Fruit fly (Drosophila melanogaster) whole organism, embryonic: ENCODE results near the gene CG5021.

Experiments
- CG10321 ChIP-seq: fragments of 200-800 bp; sonication (Bioruptor generic); IDR thresholded peaks from 2 replicates; pipeline ENCODE4 v1.3.6; 2022; ENCODE audit warnings: missing biosample characterization, missing genetic modification characterization
- CG10431 ChIP-seq: fragments of 200-800 bp; sonication (Bioruptor generic); optimal IDR thresholded peaks from 3 replicates; lab custom pipeline; 2018; ENCODE audit warnings: missing biosample characterization, mild to moderate bottlenecking, missing genetic modification characterization
- CG11504 ChIP-seq: fragments of 200-800 bp; sonication (Bioruptor generic); optimal IDR thresholded peaks from 3 replicates; lab custom pipeline; 2019; ENCODE audit warnings: missing biosample characterization, mild to moderate bottlenecking, missing genetic modification characterization, moderate library complexity
- CG11696 ChIP-seq: fragments of 200-800 bp; sonication (Bioruptor generic); IDR thresholded peaks from 2 replicates; pipeline ENCODE4 v1.3.6; 2022; ENCODE audit warnings: missing biosample characterization, missing genetic modification characterization
- CG14441 ChIP-seq: fragments of 200-800 bp; sonication (Bioruptor generic); IDR thresholded peaks from 2 replicates; pipeline ENCODE4 v1.3.6; 2022; ENCODE audit warnings: missing biosample characterization, missing genetic modification characterization
- CG15073 ChIP-seq: fragments of 200-800 bp; sonication (Bioruptor generic); optimal IDR thresholded peaks from 2 replicates; lab custom pipeline; 2016; ENCODE audit warnings: missing biosample characterization, missing genetic modification characterization
- CG15696 ChIP-seq: fragments of 200-800 bp; sonication (Bioruptor generic); optimal IDR thresholded peaks from 2 replicates; lab custom pipeline; 2019; ENCODE audit warnings: missing biosample characterization, mild to moderate bottlenecking, missing genetic modification characterization, moderate library complexity
- CG17186 ChIP-seq: fragments of 200-800 bp; sonication (Bioruptor generic); optimal IDR thresholded peaks from 3 replicates; lab custom pipeline; 2017; ENCODE audit warnings: missing biosample characterization, missing genetic modification reagents, missing genetic modification characterization
- CG2199 ChIP-seq: fragments of 200-800 bp; sonication (Bioruptor generic); IDR thresholded peaks from 3 replicates; pipeline ENCODE4 v1.3.6; 2022; ENCODE audit warnings: missing biosample characterization, missing genetic modification characterization
- CG2712 ChIP-seq: fragments of 200-800 bp; optimal IDR thresholded peaks from 3 replicates; lab custom pipeline; 2019; ENCODE audit warnings: missing biosample characterization, mild to moderate bottlenecking, missing genetic modification characterization, moderate library complexity
- CG32767 ChIP-seq: fragments of 200-800 bp; sonication (Bioruptor generic); IDR thresholded peaks from 2 replicates; pipeline ENCODE4 v1.3.6; 2022; ENCODE audit warnings: missing biosample characterization, missing genetic modification characterization
- CG6175 ChIP-seq: fragments of 200-800 bp; sonication (Bioruptor generic); IDR thresholded peaks from 3 replicates; pipeline ENCODE4 v1.3.6; 2022; ENCODE audit warnings: missing biosample characterization, missing genetic modification characterization
- CG6254 ChIP-seq: fragments of 200-800 bp; sonication (Bioruptor generic); optimal IDR thresholded peaks from 3 replicates; lab custom pipeline; 2017; ENCODE audit warnings: mild to moderate bottlenecking, missing biosample characterization, missing genetic modification reagents, missing genetic modification characterization
- CG7745 ChIP-seq: fragments of 200-800 bp; sonication (Bioruptor generic); optimal IDR thresholded peaks from 2 replicates; lab custom pipeline; 2018; ENCODE audit warnings: missing biosample characterization, mild to moderate bottlenecking, missing genetic modification characterization, moderate library complexity
- CG7839 ChIP-seq: fragments of 200-800 bp; sonication (Bioruptor generic); optimal IDR thresholded peaks from 3 replicates; lab custom pipeline; 2018; ENCODE audit warnings: missing biosample characterization, mild to moderate bottlenecking, missing genetic modification characterization, moderate library complexity
- CG8359 ChIP-seq: fragments of 200-800 bp; sonication (Bioruptor generic); optimal IDR thresholded peaks from 2 replicates; lab custom pipeline; 2017; ENCODE audit warnings: missing biosample characterization, mild to moderate bottlenecking, missing genetic modification characterization, borderline replicate concordance
- CG9215 ChIP-seq: fragments of 200-800 bp; sonication (Bioruptor generic); IDR thresholded peaks from 2 replicates; pipeline ENCODE4 v1.3.6; 2022; ENCODE audit warnings: missing biosample characterization, missing genetic modification characterization
- CrebB ChIP-seq: fragments of 200-800 bp; sonication (Bioruptor generic); optimal IDR thresholded peaks from 3 replicates; lab custom pipeline; 2018; ENCODE audit warnings: missing biosample characterization, mild to moderate bottlenecking, missing genetic modification characterization
- Dfd ChIP-seq, 2 experiments: fragments of >200 bp; optimal IDR thresholded peaks; 2 replicates each; lab custom pipeline; 2017; ENCODE audit warnings: missing biosample characterization in 2 of 2, missing genetic modification characterization in 2 of 2
- Ets97D ChIP-seq: fragments of 200-800 bp; sonication (Bioruptor generic); optimal IDR thresholded peaks from 3 replicates; lab custom pipeline; 2016; ENCODE audit warnings: missing biosample characterization, missing genetic modification characterization
- Fer1 ChIP-seq: fragments of 200-800 bp; sonication (Bioruptor generic); optimal IDR thresholded peaks from 2 replicates; lab custom pipeline; 2017; ENCODE audit warnings: missing biosample characterization, mild to moderate bottlenecking, missing genetic modification characterization
- Hr3 ChIP-seq: fragments of 200-800 bp; sonication (Bioruptor generic); optimal IDR thresholded peaks from 3 replicates; lab custom pipeline; 2016; ENCODE audit warnings: missing biosample characterization, missing genetic modification characterization
- Hr39 ChIP-seq: fragments of >200 bp; optimal IDR thresholded peaks from 2 replicates; lab custom pipeline; 2017
- Hr51 ChIP-seq, 2 experiments: fragments of 200-800 bp; sonication (Bioruptor generic); optimal IDR thresholded peaks; 2 replicates in 1 of 2; 3 replicates in 1 of 2; lab custom pipeline; 2016 to 2018; ENCODE audit warnings: missing biosample characterization in 2 of 2, missing genetic modification characterization in 2 of 2, mild to moderate bottlenecking in 1 of 2, moderate library complexity in 1 of 2
- MESR4 ChIP-seq: fragments of 200-800 bp; sonication (Bioruptor generic); optimal IDR thresholded peaks from 2 replicates; lab custom pipeline; 2018; ENCODE audit warnings: missing biosample characterization, mild to moderate bottlenecking, missing genetic modification characterization, moderate library complexity
- MTF-1 ChIP-seq: fragments of 200-800 bp; sonication (Bioruptor generic); optimal IDR thresholded peaks from 2 replicates; lab custom pipeline; 2018; ENCODE audit warnings: missing biosample characterization, mild to moderate bottlenecking, missing genetic modification characterization, borderline replicate concordance
- Meics ChIP-seq: fragments of 200-800 bp; sonication (Bioruptor generic); optimal IDR thresholded peaks from 2 replicates; lab custom pipeline; 2017; ENCODE audit warnings: missing biosample characterization, mild to moderate bottlenecking, missing genetic modification characterization
- NfI ChIP-seq: fragments of 200-800 bp; sonication (Bioruptor generic); optimal IDR thresholded peaks from 3 replicates; lab custom pipeline; 2018; ENCODE audit warnings: missing biosample characterization, mild to moderate bottlenecking, missing genetic modification characterization, moderate library complexity
- Side ChIP-seq: fragments of 200-800 bp; sonication (Bioruptor generic); optimal IDR thresholded peaks from 2 replicates; lab custom pipeline; 2016; ENCODE audit warnings: missing biosample characterization, missing genetic modification characterization
- Sox100B ChIP-seq: fragments of 200-800 bp; sonication (Bioruptor generic); optimal IDR thresholded peaks from 3 replicates; lab custom pipeline; 2018; ENCODE audit warnings: missing biosample characterization, mild to moderate bottlenecking, missing genetic modification characterization
- Spps ChIP-seq: fragments of 200-800 bp; sonication (Bioruptor generic); optimal IDR thresholded peaks from 2 replicates; lab custom pipeline; 2018; ENCODE audit warnings: missing biosample characterization, mild to moderate bottlenecking, missing genetic modification characterization
- Taf1 ChIP-seq: fragments of 200-800 bp; sonication (Bioruptor generic); IDR thresholded peaks from 2 replicates; pipeline ENCODE4 v1.3.6; 2022; ENCODE audit warnings: missing biosample characterization, missing genetic modification characterization
- Xrp1 ChIP-seq: fragments of 200-800 bp; sonication (Bioruptor generic); IDR thresholded peaks from 2 replicates; pipeline ENCODE4 v1.3.6; 2022; ENCODE audit warnings: missing biosample characterization, missing genetic modification characterization
- bcd ChIP-seq: fragments of 200-800 bp; sonication (Bioruptor generic); optimal IDR thresholded peaks from 2 replicates; lab custom pipeline; 2017; ENCODE audit warnings: missing biosample characterization, mild to moderate bottlenecking, missing genetic modification characterization
- br ChIP-seq: fragments of >200 bp; optimal IDR thresholded peaks from 2 replicates; lab custom pipeline; 2017
- cas ChIP-seq: fragments of 200-800 bp; sonication (Bioruptor generic); IDR thresholded peaks from 2 replicates; pipeline ENCODE4 v1.3.6; 2022; ENCODE audit warnings: missing biosample characterization, missing genetic modification characterization
- corto ChIP-seq: fragments of 200-800 bp; sonication (Bioruptor generic); optimal IDR thresholded peaks from 2 replicates; lab custom pipeline; 2016; ENCODE audit warnings: missing biosample characterization, mild to moderate bottlenecking, missing genetic modification characterization, moderate library complexity
- crp ChIP-seq, 2 experiments: fragments of 200-800 bp; sonication (Bioruptor generic); optimal IDR thresholded peaks; 2 replicates in 1 of 2; 3 replicates in 1 of 2; lab custom pipeline; 2017; ENCODE audit warnings: missing biosample characterization in 2 of 2, missing genetic modification characterization in 2 of 2, mild to moderate bottlenecking in 1 of 2, moderate library complexity in 1 of 2
- da ChIP-seq: fragments of 200-800 bp; sonication (Bioruptor generic); optimal IDR thresholded peaks from 2 replicates; lab custom pipeline; 2016; ENCODE audit warnings: missing biosample characterization, missing genetic modification characterization
- dpn ChIP-seq, 2 experiments: fragments of 200-800 bp; sonication (Bioruptor generic); optimal IDR thresholded peaks; 3 replicates each; lab custom pipeline; 2016; ENCODE audit warnings: missing biosample characterization in 2 of 2, missing genetic modification characterization in 2 of 2
- ftz-f1 ChIP-seq: fragments of 200-800 bp; sonication (Bioruptor generic); optimal IDR thresholded peaks from 2 replicates; lab custom pipeline; 2016; ENCODE audit warnings: missing biosample characterization, missing genetic modification characterization
- jing ChIP-seq: fragments of 200-800 bp; sonication (Bioruptor generic); optimal IDR thresholded peaks from 2 replicates; lab custom pipeline; 2018; ENCODE audit warnings: missing biosample characterization, mild to moderate bottlenecking, missing genetic modification characterization
- ken ChIP-seq: fragments of 200-800 bp; sonication (Bioruptor generic); IDR thresholded peaks from 3 replicates; pipeline ENCODE4 v1.3.6; 2022; ENCODE audit warnings: missing biosample characterization, missing genetic modification characterization
- lab ChIP-seq: fragments of 200-800 bp; sonication (Bioruptor generic); optimal IDR thresholded peaks from 3 replicates; lab custom pipeline; 2017; ENCODE audit warnings: missing biosample characterization, missing genetic modification characterization, mild to moderate bottlenecking, moderate library complexity, missing genetic modification reagents
- pnt ChIP-seq: fragments of 200-800 bp; sonication (Bioruptor generic); optimal IDR thresholded peaks from 3 replicates; lab custom pipeline; 2016; ENCODE audit warnings: missing biosample characterization, missing genetic modification characterization
- salm ChIP-seq: fragments of 200-800 bp; sonication (Bioruptor generic); optimal IDR thresholded peaks from 2 replicates; lab custom pipeline; 2018; ENCODE audit warnings: missing biosample characterization, mild to moderate bottlenecking, missing genetic modification characterization
- so ChIP-seq: fragments of 200-800 bp; sonication (Bioruptor generic); IDR thresholded peaks from 3 replicates; pipeline ENCODE4 v1.3.6; 2022; ENCODE audit warnings: missing biosample characterization, missing genetic modification characterization
- tna ChIP-seq: fragments of 200-800 bp; sonication (Bioruptor generic); IDR thresholded peaks from 2 replicates; pipeline ENCODE4 v1.3.6; 2022; ENCODE audit warnings: missing biosample characterization, missing genetic modification characterization; ENCODE audit not compliant: partially characterized antibody
- unpg ChIP-seq: fragments of 200-800 bp; sonication (Bioruptor generic); optimal IDR thresholded peaks from 3 replicates; lab custom pipeline; 2018; ENCODE audit warnings: missing biosample characterization, mild to moderate bottlenecking, missing genetic modification characterization, moderate library complexity
- zf30C ChIP-seq: fragments of 200-800 bp; sonication (Bioruptor generic); optimal IDR thresholded peaks from 3 replicates; lab custom pipeline; 2018; ENCODE audit warnings: missing biosample characterization, mild to moderate bottlenecking, missing genetic modification characterization

CG5021 gene

dm6 chr3L:8985848-8986320, 19.3 kb downstream of the CG5021 start, which contains the start of gene Galk (continued):
- peak; percentile 59 for TF ChIP-seq CG7839 (tag; lab: Kevin White, UChicago)
- TF ChIP-seq Hr39 (lab: Kevin White, UChicago), result no peak
- no peak for TF ChIP-seq Sox100B (GFP tag; lab: Kevin White, UChicago)
- TF ChIP-seq CG6175 (GFP tag; lab: Robert Waterston, UW), result no peak
- peak; percentile 65 for TF ChIP-seq salm (tag; lab: Kevin White, UChicago)
- peak; percentile 11 for TF ChIP-seq Ets97D (GFP tag; lab: Kevin White, UChicago)
- TF ChIP-seq Meics, result peak; percentile 77
- TF ChIP-seq CG9215, result no peak
- TF ChIP-seq Side, result peak; percentile 66
- TF ChIP-seq br (lab: Kevin White, UChicago), result no peak
- TF ChIP-seq so (GFP tag; lab: Robert Waterston, UW), result no peak
- TF ChIP-seq tna (GFP tag; lab: Robert Waterston, UW), result no peak
- TF ChIP-seq CrebB, result peak; percentile 70
- TF ChIP-seq CG7745 (tag; lab: Kevin White, UChicago), result no peak
- peak; percentile 31; the same call in 1 of the 2 replicates for TF ChIP-seq cas (GFP tag; lab: Robert Waterston, UW)
- TF ChIP-seq da (GFP tag; lab: Kevin White, UChicago), result peak; percentile 13
- TF ChIP-seq Hr3, result peak; percentile 45
- peak; percentile 54; the same call in 1 of the 2 replicates for TF ChIP-seq CG11696 (GFP tag; lab: Robert Waterston, UW)
- TF ChIP-seq CG15073 (GFP tag; lab: Kevin White, UChicago), result no peak
- peak; percentile 48 for TF ChIP-seq unpg (GFP tag; lab: Kevin White, UChicago)
- no peak for TF ChIP-seq Dfd (GFP tag; optimal IDR thresholded peaks at IDR 0.05; lab: Kevin White, UChicago)
- peak; percentile 82 for TF ChIP-seq CG14441 (GFP tag; lab: Robert Waterston, UW)
- TF ChIP-seq MESR4 (GFP tag; lab: Kevin White, UChicago), result no peak
- no peak for TF ChIP-seq CG17186 (GFP tag; lab: Kevin White, UChicago)
- TF ChIP-seq jing (GFP tag; lab: Kevin White, UChicago), result no peak
- no peak for TF ChIP-seq CG15696 (tag; lab: Kevin White, UChicago)
- TF ChIP-seq CG8359 (GFP tag; lab: Kevin White, UChicago), result no peak
- TF ChIP-seq Spps, result no peak
- TF ChIP-seq CG11504 (tag; lab: Kevin White, UChicago), result peak; percentile 36
- TF ChIP-seq CG32767 (GFP tag; lab: Robert Waterston, UW), result no peak
- TF ChIP-seq pnt (GFP tag; lab: Kevin White, UChicago), result no peak
- TF ChIP-seq CG2712, result peak; percentile 5
- TF ChIP-seq bcd, result peak; percentile 50
- peak in 1 of 2 experiments; percentile 25 for TF ChIP-seq Hr51 (GFP tag; optimal IDR thresholded peaks at IDR 0.05; lab: Kevin White, UChicago)
- no peak; the same call in 1 of the 2 replicates for TF ChIP-seq Xrp1 (GFP tag; lab: Robert Waterston, UW)
- no peak for TF ChIP-seq zf30C
- peak; percentile 79 for TF ChIP-seq Taf1 (GFP tag; lab: Robert Waterston, UW)
- no peak for TF ChIP-seq crp (GFP tag; optimal IDR thresholded peaks at IDR 0.05; lab: Kevin White, UChicago)
- peak; percentile 62; the same call in 1 of the 3 replicates for TF ChIP-seq ken
- peak; percentile 66 for TF ChIP-seq CG10431 (GFP tag; lab: Kevin White, UChicago)
- TF ChIP-seq lab (GFP tag; lab: Kevin White, UChicago), result peak; percentile 85
- TF ChIP-seq CG2199 (GFP tag; lab: Robert Waterston, UW), result peak; percentile 34; the same call in 1 of the 3 replicates
- no peak for TF ChIP-seq CG10321 (GFP tag; lab: Robert Waterston, UW)
- peak; percentile 68 to 75 for TF ChIP-seq dpn (GFP tag; optimal IDR thresholded peaks at IDR 0.05; lab: Kevin White, UChicago)
- peak; percentile 72 for TF ChIP-seq Fer1 (GFP tag; lab: Kevin White, UChicago)
- no peak for TF ChIP-seq corto
- TF ChIP-seq MTF-1 (GFP tag; lab: Kevin White, UChicago), result peak; percentile 44
- TF ChIP-seq ftz-f1 (GFP tag; lab: Kevin White, UChicago), result peak; percentile 78
- TF ChIP-seq NfI (GFP tag; lab: Kevin White, UChicago), result peak; percentile 56
- peak; percentile 36 for TF ChIP-seq CG6254 (GFP tag; lab: Kevin White, UChicago)
